Worm (Caenorhabditis elegans) whole organism, L2 larva: ENCODE data around the gene rde-12.

Experiments used
- C34F6.9 ChIP-seq: fragments of 150-350 bp; optimal IDR thresholded peaks from 2 replicates; lab custom pipeline; 2014; ENCODE audit warnings: missing biosample characterization, missing genetic modification characterization
- F13H6.1 ChIP-seq: sonication (generic microtip); optimal IDR thresholded peaks from 2 replicates; lab custom pipeline; 2016; ENCODE audit warnings: missing genetic modification characterization, missing compliant biosample characterization
- Y55F3AM.14 ChIP-seq: fragments of 200-800 bp; sonication (Bioruptor generic); optimal IDR thresholded peaks from 2 replicates; lab custom pipeline; 2018; ENCODE audit warnings: mild to moderate bottlenecking, missing genetic modification characterization, missing compliant biosample characterization
- alr-1 ChIP-seq: fragments of 150-350 bp; optimal IDR thresholded peaks from 2 replicates; lab custom pipeline; 2014; ENCODE audit warnings: missing biosample characterization, missing genetic modification characterization
- aly-2 ChIP-seq: fragments of 150-350 bp; optimal IDR thresholded peaks from 2 replicates; lab custom pipeline; 2014; ENCODE audit warnings: missing biosample characterization, missing genetic modification characterization
- ama-1 ChIP-seq: fragments of 150-350 bp; optimal IDR thresholded peaks from 2 replicates; lab custom pipeline; 2018; ENCODE audit warnings: inconsistent platforms
- blmp-1 ChIP-seq: sonication (generic microtip); optimal IDR thresholded peaks from 2 replicates; lab custom pipeline; 2017; ENCODE audit warnings: missing genetic modification characterization, mild to moderate bottlenecking, missing compliant biosample characterization, antibody characterized with exemption, moderate library complexity; ENCODE audit not compliant: insufficient read depth
- ceh-16 ChIP-seq: fragments of 150-350 bp; optimal IDR thresholded peaks from 2 replicates; lab custom pipeline; 2014; ENCODE audit warnings: missing biosample characterization, missing genetic modification characterization
- ceh-82 ChIP-seq: fragments of 150-350 bp; optimal IDR thresholded peaks from 2 replicates; lab custom pipeline; 2014; ENCODE audit warnings: missing biosample characterization, missing genetic modification characterization
- crh-2 ChIP-seq: sonication (generic microtip); optimal IDR thresholded peaks from 2 replicates; lab custom pipeline; 2017; ENCODE audit warnings: missing biosample characterization, missing genetic modification characterization
- dmd-4 ChIP-seq: sonication (generic microtip); optimal IDR thresholded peaks from 2 replicates; lab custom pipeline; 2017; ENCODE audit warnings: missing biosample characterization, missing genetic modification characterization
- elt-3 ChIP-seq: sonication (generic microtip); optimal IDR thresholded peaks from 2 replicates; lab custom pipeline; 2017; ENCODE audit warnings: missing biosample characterization, missing genetic modification characterization
- fos-1 ChIP-seq: fragments of 150-350 bp; optimal IDR thresholded peaks from 2 replicates; lab custom pipeline; 2014; ENCODE audit warnings: missing biosample characterization, missing genetic modification characterization
- lin-11 ChIP-seq: fragments of 150-350 bp; sonication (generic microtip); optimal IDR thresholded peaks from 2 replicates; lab custom pipeline; 2014; ENCODE audit warnings: missing biosample characterization, missing genetic modification characterization, inconsistent platforms, mixed read lengths
- lin-13 ChIP-seq: fragments of 150-350 bp; optimal IDR thresholded peaks from 2 replicates; lab custom pipeline; 2014; ENCODE audit warnings: missing biosample characterization, missing genetic modification reagents, missing genetic modification characterization
- lin-39 ChIP-seq: fragments of 150-350 bp; optimal IDR thresholded peaks from 2 replicates; lab custom pipeline; 2014; ENCODE audit warnings: missing biosample characterization, missing genetic modification reagents, missing genetic modification characterization
- lsy-2 ChIP-seq, 2 experiments: fragments of 150-350 bp in 1 of 2; sonication (generic microtip) in 1 of 2; optimal IDR thresholded peaks; 2 replicates each; lab custom pipeline; 2014 to 2017; ENCODE audit warnings: missing biosample characterization in 2 of 2, missing genetic modification characterization in 2 of 2
- mab-5 ChIP-seq: fragments of 150-350 bp; optimal IDR thresholded peaks from 2 replicates; lab custom pipeline; 2014; ENCODE audit warnings: missing biosample characterization, missing genetic modification characterization
- mbf-1 ChIP-seq: sonication (generic microtip); optimal IDR thresholded peaks from 2 replicates; lab custom pipeline; 2017; ENCODE audit warnings: missing biosample characterization, missing genetic modification characterization
- nhr-10 ChIP-seq: sonication (generic microtip); optimal IDR thresholded peaks from 2 replicates; lab custom pipeline; 2017; ENCODE audit warnings: missing biosample characterization, missing genetic modification characterization
- nhr-11 ChIP-seq: fragments of 150-350 bp; optimal IDR thresholded peaks from 2 replicates; lab custom pipeline; 2014; ENCODE audit warnings: missing biosample characterization, missing genetic modification characterization
- nhr-12 ChIP-seq: fragments of 150-350 bp; optimal IDR thresholded peaks from 2 replicates; lab custom pipeline; 2014; ENCODE audit warnings: missing biosample characterization, missing genetic modification characterization
- nhr-129 ChIP-seq: fragments of 150-350 bp; optimal IDR thresholded peaks from 2 replicates; lab custom pipeline; 2014; ENCODE audit warnings: missing biosample characterization, missing genetic modification characterization
- nhr-23 ChIP-seq: fragments of 150-350 bp; optimal IDR thresholded peaks from 2 replicates; lab custom pipeline; 2014; ENCODE audit warnings: missing biosample characterization, missing genetic modification reagents, missing genetic modification characterization
- nhr-237 ChIP-seq: fragments of 150-350 bp; optimal IDR thresholded peaks from 2 replicates; lab custom pipeline; 2014; ENCODE audit warnings: missing biosample characterization, missing genetic modification characterization
- nhr-25 ChIP-seq: fragments of 150-350 bp; sonication (generic microtip); optimal IDR thresholded peaks from 3 replicates; lab custom pipeline; 2014; ENCODE audit warnings: missing biosample characterization, missing genetic modification characterization
- nhr-77 ChIP-seq: fragments of 150-350 bp; optimal IDR thresholded peaks from 2 replicates; lab custom pipeline; 2014; ENCODE audit warnings: missing biosample characterization, missing genetic modification characterization
- peb-1 ChIP-seq: fragments of 150-350 bp; optimal IDR thresholded peaks from 2 replicates; lab custom pipeline; 2014; ENCODE audit warnings: missing biosample characterization, missing genetic modification characterization
- sem-4 ChIP-seq: fragments of 150-350 bp; optimal IDR thresholded peaks from 2 replicates; lab custom pipeline; 2014; ENCODE audit warnings: missing biosample characterization, missing genetic modification reagents, missing genetic modification characterization
- skn-1 ChIP-seq: sonication (generic microtip); optimal IDR thresholded peaks from 2 replicates; lab custom pipeline; 2017; ENCODE audit warnings: missing biosample characterization, missing genetic modification characterization
- snpc-4 ChIP-seq: fragments of 150-350 bp; optimal IDR thresholded peaks from 2 replicates; lab custom pipeline; 2014; ENCODE audit warnings: missing biosample characterization, missing genetic modification characterization
- unc-39 ChIP-seq: fragments of 150-350 bp; optimal IDR thresholded peaks from 2 replicates; lab custom pipeline; 2014; ENCODE audit warnings: missing biosample characterization, missing genetic modification characterization
- unc-55 ChIP-seq: fragments of 150-350 bp; sonication (generic microtip); optimal IDR thresholded peaks from 3 replicates; lab custom pipeline; 2014; ENCODE audit warnings: missing biosample characterization, missing genetic modification reagents, missing genetic modification characterization
- ztf-1 ChIP-seq: fragments of 200-800 bp; sonication (Bioruptor generic); conservative IDR thresholded peaks from 2 replicates; pipeline ENCODE4 v1.3.6; 2022; ENCODE audit warnings: missing genetic modification characterization, missing compliant biosample characterization
- ztf-11 ChIP-seq: sonication (generic microtip); optimal IDR thresholded peaks from 2 replicates; lab custom pipeline; 2017; ENCODE audit warnings: missing biosample characterization, missing genetic modification characterization
- ztf-4 ChIP-seq: fragments of 150-350 bp; optimal IDR thresholded peaks from 2 replicates; lab custom pipeline; 2014; ENCODE audit warnings: missing biosample characterization, missing genetic modification characterization

The rde-12 gene

DNA sequence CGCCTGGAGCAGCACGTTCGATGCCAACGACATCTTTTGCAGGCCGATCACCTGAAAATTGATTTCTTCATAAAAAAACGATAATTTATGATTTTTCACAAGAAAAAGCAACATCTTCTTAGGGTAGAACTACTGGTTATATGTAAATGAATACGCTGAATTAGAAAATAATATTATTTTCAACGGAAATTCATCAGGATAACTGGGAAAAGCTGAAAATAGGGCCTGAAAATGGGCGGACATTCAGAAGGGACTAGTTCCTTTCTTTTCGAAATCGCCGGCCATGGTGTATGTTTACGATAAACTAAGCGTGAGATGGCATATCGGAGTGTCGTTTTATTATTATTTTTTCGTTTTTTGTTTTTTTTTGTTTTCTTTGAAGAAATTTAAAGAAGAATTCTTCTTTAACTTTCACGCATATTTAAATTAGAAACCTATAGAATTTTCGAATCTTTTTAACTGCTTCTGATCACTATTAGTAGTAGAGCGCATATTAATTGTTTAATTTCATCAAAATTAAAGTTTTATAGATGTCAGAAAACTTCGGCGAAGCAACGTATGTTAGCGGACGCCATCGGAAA, 39.6 kb upstream of the rde-12 start, which contains the start of the genes nduv-2 and F53F4.12 (continued):
- no peak for TF ChIP-seq nhr-25
- TF ChIP-seq nhr-10 (tag; lab: Kevin White, UChicago), result no peak
- no peak for TF ChIP-seq lsy-2 (tag; optimal IDR thresholded peaks at IDR 0.05; lab: Kevin White, UChicago)
- TF ChIP-seq nhr-237 (tag; lab: Kevin White, UChicago), result no peak
- TF ChIP-seq lin-11 (tag; lab: Kevin White, UChicago), result peak; percentile 10
- no peak for TF ChIP-seq nhr-12

- TF ChIP-seq C34F6.9, result peak; percentile 72
- no peak for TF ChIP-seq crh-2
- no peak for TF ChIP-seq lin-11 (tag; lab: Kevin White, UChicago)
- TF ChIP-seq blmp-1 (tag; lab: Kevin White, UChicago), result no peak
- TF ChIP-seq nhr-129, result peak; percentile 52
- TF ChIP-seq unc-55 (GFP tag; lab: Kevin White, UChicago), result peak; percentile 8
Observed at ce11 chrV:13627103-13627623, 38.0 kb upstream of the rde-12 start, which contains the start of gene sde-2. TSS of gene sde-2 (plus strand) at chrV:13627573.

ce11 chrV:13634149-13634548, 31.0 kb upstream of the rde-12 start, which contains the start of gene H37A05.2:
TSS of gene H37A05.2 (minus strand) at chrV:13634249.
- TF ChIP-seq unc-39 (no peak), nhr-77 (tag; lab: Kevin White, UChicago) (no peak), mab-5 (no peak), nhr-129 (no peak), ceh-16 (tag; lab: Kevin White, UChicago) (no peak), sem-4 (tag; lab: Kevin White, UChicago) (no peak), alr-1 (tag; lab: Kevin White, UChicago) (no peak), fos-1 (tag; lab: Kevin White, UChicago) (no peak), nhr-237 (tag; lab: Kevin White, UChicago) (no peak), Y55F3AM.14 (GFP tag; lab: Kevin White, UChicago) (no peak), nhr-23 (tag; lab: Kevin White, UChicago) (no peak), mbf-1 (tag; lab: Kevin White, UChicago) (no peak), blmp-1 (tag; lab: Kevin White, UChicago) (no peak), lsy-2 (tag; optimal IDR thresholded peaks at IDR 0.05; lab: Kevin White, UChicago) (no peak), dmd-4 (tag; lab: Kevin White, UChicago) (no peak), ztf-1 (GFP tag; lab: Robert Waterston, UW) (no peak)

DNA sequence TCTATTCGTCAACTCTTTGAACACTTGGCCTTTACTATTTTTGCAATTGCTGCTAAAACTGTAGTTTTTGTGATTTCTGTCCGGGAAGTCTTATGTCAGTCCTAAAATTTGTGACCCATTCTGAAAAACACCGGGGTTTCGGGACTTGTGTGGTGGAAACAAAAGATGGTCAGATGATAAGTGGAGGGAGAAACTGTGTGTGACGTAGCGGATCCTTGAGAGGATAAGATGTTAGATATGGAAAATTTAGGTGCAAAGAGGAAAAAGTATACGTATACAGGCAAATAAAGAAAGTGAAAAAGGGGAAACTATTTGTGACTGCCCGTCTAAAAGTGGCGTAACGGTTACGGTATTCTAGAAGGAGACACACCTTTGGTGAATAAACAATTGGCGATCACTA, 28.8 kb upstream of the rde-12 start:
- TF ChIP-seq ztf-11 (no peak), ama-1 (lab: Kevin White, UChicago) (no peak), skn-1 (tag; lab: Kevin White, UChicago) (no peak), ceh-82 (tag; lab: Kevin White, UChicago) (no peak), dmd-4 (tag; lab: Kevin White, UChicago) (no peak), ztf-4 (tag; lab: Kevin White, UChicago) (no peak), lin-39 (tag; lab: Kevin White, UChicago) (no peak), nhr-25 (no peak), snpc-4 (no peak), F13H6.1 (tag; lab: Kevin White, UChicago) (no peak), aly-2 (tag; lab: Kevin White, UChicago) (no peak), Y55F3AM.14 (GFP tag; lab: Kevin White, UChicago) (no peak), elt-3 (no peak), nhr-23 (tag; lab: Kevin White, UChicago) (no peak), mbf-1 (tag; lab: Kevin White, UChicago) (no peak), peb-1 (tag; lab: Kevin White, UChicago) (no peak), unc-55 (GFP tag; lab: Kevin White, UChicago) (no peak), mab-5 (no peak), lin-13 (GFP tag; lab: Kevin White, UChicago) (no peak), nhr-11 (tag; lab: Kevin White, UChicago) (no peak)
